Fruit fly (Drosophila melanogaster): ENCODE measurements around the gene tank.

The tank gene

DNA sequence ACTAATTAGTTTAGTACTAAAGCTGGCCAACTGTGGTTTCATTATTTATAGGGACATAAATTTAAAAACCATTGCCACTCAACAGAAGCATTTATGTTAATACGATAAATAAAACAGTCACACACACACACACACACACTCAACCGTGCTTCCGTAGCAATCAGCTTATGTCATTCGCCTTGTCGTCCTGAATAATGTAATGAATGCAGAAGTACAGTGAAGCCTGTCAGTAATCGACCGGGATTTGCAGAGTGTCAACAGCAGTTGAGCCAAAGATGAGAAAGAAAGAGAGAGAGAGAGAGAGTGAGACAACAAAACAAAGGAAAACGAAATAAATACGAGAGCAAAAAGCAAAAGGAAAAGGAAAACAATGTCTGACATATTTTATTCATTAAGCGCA lies 30.6 kb upstream of the tank start:
- TF ChIP-seq CG8301 (tag; optimal IDR thresholded peaks at IDR 0.05), result no peak
- no peak for TF ChIP-seq CG15710 (tag; optimal IDR thresholded peaks at IDR 0.05)
- TF ChIP-seq EcR (GFP tag; optimal IDR thresholded peaks at IDR 0.05), result no peak
- no peak for TF ChIP-seq Snoo (tag; optimal IDR thresholded peaks at IDR 0.05)
- TF ChIP-seq CG34367 (tag; optimal IDR thresholded peaks at IDR 0.05), result no peak
- TF ChIP-seq CG8159 (tag; optimal IDR thresholded peaks at IDR 0.05), result no peak

DNA sequence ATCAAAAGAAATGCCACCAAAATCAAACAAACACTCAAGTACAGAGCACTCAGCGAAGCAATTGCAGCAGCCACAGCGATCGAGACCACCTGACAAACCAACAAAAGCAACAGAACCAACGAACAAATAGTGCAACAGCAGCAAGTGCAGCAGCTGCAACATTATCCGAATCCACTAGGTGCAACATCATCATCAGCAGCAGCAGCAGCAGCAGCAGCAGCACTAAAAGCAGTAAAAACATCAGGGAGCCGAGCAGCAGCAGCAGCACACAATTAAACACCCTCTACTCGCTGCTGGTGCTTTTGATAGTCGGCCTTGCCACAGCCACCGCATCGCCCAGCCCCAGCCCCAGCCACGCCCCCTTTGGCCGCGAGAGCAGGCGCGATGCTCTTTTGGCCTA lies 27.6 kb upstream of the tank start:
- TF ChIP-seq Ets98B (GFP tag; IDR thresholded peaks at IDR 0.05), result no peak
- no peak for TF ChIP-seq CG8159 (tag; optimal IDR thresholded peaks at IDR 0.05)
- TF ChIP-seq CG9948 (tag; optimal IDR thresholded peaks at IDR 0.05), result no peak
- TF ChIP-seq CG17806 (tag; optimal IDR thresholded peaks at IDR 0.05), result no peak
- TF ChIP-seq CG10348 (GFP tag; IDR thresholded peaks at IDR 0.05), result no peak
- no peak for TF ChIP-seq CG12605 (GFP tag; IDR thresholded peaks at IDR 0.05)
- no peak for TF ChIP-seq CG14655 (GFP tag; optimal IDR thresholded peaks at IDR 0.05)
- no peak for TF ChIP-seq rn (GFP tag; IDR thresholded peaks at IDR 0.05)
- TF ChIP-seq D1 (tag; optimal IDR thresholded peaks at IDR 0.05), result no peak

DNA sequence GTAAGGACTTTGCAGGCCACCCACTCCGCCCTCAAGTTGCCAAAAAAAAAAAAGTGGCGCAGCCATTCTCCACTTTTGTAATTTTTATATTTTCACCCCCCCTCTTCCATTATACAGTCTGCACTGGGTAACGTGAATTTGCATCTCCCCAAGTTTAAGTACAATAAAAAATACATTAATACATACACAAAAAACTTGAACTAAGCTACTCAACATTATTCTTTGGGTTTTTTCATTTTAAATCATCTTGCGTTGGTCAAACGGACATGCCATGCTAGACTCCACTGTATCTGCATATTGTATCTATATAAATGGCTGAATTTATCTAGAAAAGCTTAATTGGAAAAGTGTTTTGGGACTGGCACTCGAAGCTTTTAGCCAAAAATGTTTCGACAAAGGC lies 23.7 kb upstream of the tank start:
- TF ChIP-seq Ets98B (GFP tag; IDR thresholded peaks at IDR 0.05) (0 out of 2 replicates have a peak, but pooled peaks have one; percentile 12), CG14655 (GFP tag; optimal IDR thresholded peaks at IDR 0.05) (no peak)

- TF ChIP-seq CG17806 (tag; optimal IDR thresholded peaks at IDR 0.05) (peak; percentile 34), Ets98B (GFP tag; IDR thresholded peaks at IDR 0.05) (no peak), CG13204 (GFP tag; optimal IDR thresholded peaks at IDR 0.05) (no peak), D1 (tag; optimal IDR thresholded peaks at IDR 0.05) (no peak), CG14655 (GFP tag; optimal IDR thresholded peaks at IDR 0.05) (peak; percentile 19), gl (tag; optimal IDR thresholded peaks at IDR 0.05) (no peak), Snoo (tag; optimal IDR thresholded peaks at IDR 0.05) (no peak), CG9948 (tag; optimal IDR thresholded peaks at IDR 0.05) (peak; percentile 49), CG15710 (tag; optimal IDR thresholded peaks at IDR 0.05) (peak; percentile 15), CG8159 (tag; optimal IDR thresholded peaks at IDR 0.05) (peak; percentile 60), CG32121 (GFP tag; IDR thresholded peaks at IDR 0.05) (no peak), fd96Ca (GFP tag; IDR thresholded peaks at IDR 0.05) (no peak), CG4496 (GFP tag; IDR thresholded peaks at IDR 0.05) (no peak; the same call in 2 of the 3 replicates)
Observed at dm6 chr2L:4856118-4856517, 18.3 kb upstream of the tank start.

DNA sequence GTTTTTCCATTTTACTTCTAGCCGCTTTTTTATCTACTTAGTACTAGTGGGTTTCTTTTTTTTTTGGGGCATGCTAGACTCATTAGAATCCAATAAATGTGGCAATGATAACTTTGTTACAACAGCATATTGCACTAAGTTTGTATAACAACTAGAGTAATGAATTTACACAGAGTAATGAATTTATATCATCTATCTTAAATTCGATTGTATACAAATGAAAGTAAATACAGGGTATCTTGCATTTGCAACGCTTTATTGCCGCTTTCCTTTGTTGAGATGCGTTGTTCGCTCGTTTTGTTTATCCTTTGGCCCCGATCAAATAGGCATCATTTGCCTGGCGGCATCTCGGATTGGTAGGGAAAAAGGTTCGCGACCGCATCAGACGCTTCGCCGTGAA lies 17.0 kb upstream of the tank start:
- TF ChIP-seq CG4496 (GFP tag; IDR thresholded peaks at IDR 0.05), result no peak
- TF ChIP-seq Ets98B (GFP tag; IDR thresholded peaks at IDR 0.05), result no peak
- TF ChIP-seq CG13204 (GFP tag; optimal IDR thresholded peaks at IDR 0.05), result no peak
- TF ChIP-seq CG17806 (tag; optimal IDR thresholded peaks at IDR 0.05), result no peak
- no peak for TF ChIP-seq rn (GFP tag; IDR thresholded peaks at IDR 0.05)
- no peak for TF ChIP-seq fd96Ca (GFP tag; IDR thresholded peaks at IDR 0.05)
- TF ChIP-seq Snoo (tag; optimal IDR thresholded peaks at IDR 0.05), result no peak
- TF ChIP-seq CG8159 (tag; optimal IDR thresholded peaks at IDR 0.05), result no peak
- no peak for TF ChIP-seq gl (tag; optimal IDR thresholded peaks at IDR 0.05)
- no peak for TF ChIP-seq CG9948 (tag; optimal IDR thresholded peaks at IDR 0.05)

- TF ChIP-seq Ets98B (GFP tag; IDR thresholded peaks at IDR 0.05) (no peak), fd96Ca (GFP tag; IDR thresholded peaks at IDR 0.05) (0 out of 3 replicates have a peak, but pooled peaks have one; percentile 19)
Observed at dm6 chr2L:4852605-4853102, 14.9 kb upstream of the tank start, which contains the start of gene smog. TSS of gene smog (plus strand) at chr2L:4852864.

dm6 chr2L:4850356-4850755 lies 12.6 kb upstream of the tank start, which contains the start of the genes mRpS2 and Mon1:
TSS of gene mRpS2 (minus strand) at chr2L:4850419.
TSS of gene Mon1 (plus strand) at chr2L:4850641.
- TF ChIP-seq rn (GFP tag; IDR thresholded peaks at IDR 0.05) (peak; percentile 95), CG13204 (GFP tag; optimal IDR thresholded peaks at IDR 0.05) (no peak), CG15710 (tag; optimal IDR thresholded peaks at IDR 0.05) (peak; percentile 94), D1 (tag; optimal IDR thresholded peaks at IDR 0.05) (no peak), gl (tag; optimal IDR thresholded peaks at IDR 0.05) (peak; percentile 53), CG9948 (tag; optimal IDR thresholded peaks at IDR 0.05) (peak; percentile 91), CG17806 (tag; optimal IDR thresholded peaks at IDR 0.05) (peak; percentile 94), CG10348 (GFP tag; IDR thresholded peaks at IDR 0.05) (peak; percentile 80), CG32121 (GFP tag; IDR thresholded peaks at IDR 0.05) (peak; percentile 97), Pif1A (GFP tag; optimal IDR thresholded peaks at IDR 0.05) (no peak), CG14655 (GFP tag; optimal IDR thresholded peaks at IDR 0.05) (peak; percentile 93), CG8159 (tag; optimal IDR thresholded peaks at IDR 0.05) (peak; percentile 92), Pif1B (GFP tag; optimal IDR thresholded peaks at IDR 0.05) (peak; percentile 83), CG34367 (tag; optimal IDR thresholded peaks at IDR 0.05) (peak; percentile 78), CG8301 (tag; optimal IDR thresholded peaks at IDR 0.05) (peak; percentile 90), CG12605 (GFP tag; IDR thresholded peaks at IDR 0.05) (peak; percentile 83), Snoo (tag; optimal IDR thresholded peaks at IDR 0.05) (peak; percentile 88), CG4496 (GFP tag; IDR thresholded peaks at IDR 0.05) (peak; percentile 96), EcR (GFP tag; optimal IDR thresholded peaks at IDR 0.05) (no peak), Ets98B (GFP tag; IDR thresholded peaks at IDR 0.05) (peak; percentile 94), fd96Ca (GFP tag; IDR thresholded peaks at IDR 0.05) (peak; percentile 86)
